Fruit fly (Drosophila melanogaster) whole organism, adult: ENCODE results near the gene trbd.
"Not testable (repeated sequence)": the region's sequence is repeated elsewhere in the genome, so short reads cannot be mapped to it uniquely, and the experiment has no call there.

ENCODE experiments used
- CG11617 ChIP-seq: fragments of 200-800 bp; sonication (Bioruptor generic); optimal IDR thresholded peaks from 2 replicates; lab custom pipeline; 2017; ENCODE audit warnings: mild to moderate bottlenecking, missing biosample characterization, missing genetic modification reagents, missing genetic modification characterization
- CG12768 ChIP-seq: fragments of 200-800 bp; sonication (Bioruptor generic); optimal IDR thresholded peaks from 2 replicates; lab custom pipeline; 2017; ENCODE audit warnings: missing biosample characterization, missing genetic modification characterization, mild to moderate bottlenecking, moderate library complexity, missing genetic modification reagents
- CG14711 ChIP-seq: fragments of 200-800 bp; sonication (Bioruptor generic); optimal IDR thresholded peaks from 2 replicates; lab custom pipeline; 2018; ENCODE audit warnings: missing biosample characterization, mild to moderate bottlenecking, missing genetic modification characterization, moderate library complexity
- CG1620 ChIP-seq: fragments of 200-800 bp; sonication (Bioruptor generic); optimal IDR thresholded peaks from 2 replicates; lab custom pipeline; 2016; ENCODE audit warnings: missing biosample characterization, missing genetic modification characterization
- CG33017 ChIP-seq: fragments of 200-800 bp; sonication (Bioruptor generic); optimal IDR thresholded peaks from 2 replicates; lab custom pipeline; 2018; ENCODE audit warnings: missing biosample characterization, mild to moderate bottlenecking, missing genetic modification characterization, moderate library complexity
- CG5204 ChIP-seq: fragments of 200-800 bp; sonication (Bioruptor generic); optimal IDR thresholded peaks from 2 replicates; lab custom pipeline; 2016; ENCODE audit warnings: missing biosample characterization, missing genetic modification characterization
- CG7045 ChIP-seq: fragments of 200-800 bp; sonication (Bioruptor generic); optimal IDR thresholded peaks from 2 replicates; lab custom pipeline; 2017; ENCODE audit warnings: missing biosample characterization, mild to moderate bottlenecking, missing genetic modification characterization
- CG7101 ChIP-seq: fragments of 200-800 bp; sonication (Bioruptor generic); optimal IDR thresholded peaks from 2 replicates; lab custom pipeline; 2018; ENCODE audit warnings: missing biosample characterization, mild to moderate bottlenecking, missing genetic modification characterization, moderate library complexity
- Clk ChIP-seq: fragments of 200-800 bp; sonication (Bioruptor generic); optimal IDR thresholded peaks from 2 replicates; lab custom pipeline; 2017; ENCODE audit warnings: missing biosample characterization, missing genetic modification characterization
- Crg-1 ChIP-seq: fragments of 200-800 bp; sonication (Bioruptor generic); optimal IDR thresholded peaks from 2 replicates; lab custom pipeline; 2016; ENCODE audit warnings: missing biosample characterization, missing genetic modification characterization
- Hr96 ChIP-seq: fragments of 200-800 bp; sonication (Bioruptor generic); optimal IDR thresholded peaks from 2 replicates; lab custom pipeline; 2016; ENCODE audit warnings: missing biosample characterization, missing genetic modification characterization
- Mnt ChIP-seq: fragments of 200-800 bp; sonication (Bioruptor generic); optimal IDR thresholded peaks from 2 replicates; lab custom pipeline; 2016; ENCODE audit warnings: missing biosample characterization, mild to moderate bottlenecking, missing genetic modification characterization
- bab1 ChIP-seq: fragments of 200-800 bp; sonication (Bioruptor generic); optimal IDR thresholded peaks from 3 replicates; lab custom pipeline; 2019; ENCODE audit warnings: missing biosample characterization, mild to moderate bottlenecking, missing genetic modification characterization, moderate library complexity
- cic ChIP-seq: fragments of 200-800 bp; sonication (Bioruptor generic); optimal IDR thresholded peaks from 2 replicates; lab custom pipeline; 2017; ENCODE audit warnings: missing biosample characterization, mild to moderate bottlenecking, missing genetic modification characterization, moderate library complexity
- cnc ChIP-seq, 2 experiments: fragments of >200 bp; optimal IDR thresholded peaks; 2 replicates each; lab custom pipeline; 2017
- kay ChIP-seq: fragments of 200-800 bp; sonication (Bioruptor generic); peaks from one replicate; lab custom pipeline; 2016; ENCODE audit warnings: missing biosample characterization, missing genetic modification characterization, borderline replicate concordance
- ovo ChIP-seq: fragments of 200-800 bp; sonication (Bioruptor generic); optimal IDR thresholded peaks from 2 replicates; lab custom pipeline; 2016; ENCODE audit warnings: missing biosample characterization, missing genetic modification characterization
- pad ChIP-seq: fragments of 200-800 bp; sonication (Bioruptor generic); optimal IDR thresholded peaks from 3 replicates; lab custom pipeline; 2017; ENCODE audit warnings: missing biosample characterization, missing genetic modification characterization, mild to moderate bottlenecking, moderate library complexity, missing genetic modification reagents
- tj ChIP-seq: fragments of 200-800 bp; sonication (Bioruptor generic); optimal IDR thresholded peaks from 3 replicates; lab custom pipeline; 2017; ENCODE audit warnings: missing biosample characterization, mild to moderate bottlenecking, missing genetic modification characterization, moderate library complexity
- toe ChIP-seq: fragments of 200-800 bp; sonication (Bioruptor generic); optimal IDR thresholded peaks from 2 replicates; lab custom pipeline; 2016; ENCODE audit warnings: missing biosample characterization, missing genetic modification characterization

The trbd gene

DNA sequence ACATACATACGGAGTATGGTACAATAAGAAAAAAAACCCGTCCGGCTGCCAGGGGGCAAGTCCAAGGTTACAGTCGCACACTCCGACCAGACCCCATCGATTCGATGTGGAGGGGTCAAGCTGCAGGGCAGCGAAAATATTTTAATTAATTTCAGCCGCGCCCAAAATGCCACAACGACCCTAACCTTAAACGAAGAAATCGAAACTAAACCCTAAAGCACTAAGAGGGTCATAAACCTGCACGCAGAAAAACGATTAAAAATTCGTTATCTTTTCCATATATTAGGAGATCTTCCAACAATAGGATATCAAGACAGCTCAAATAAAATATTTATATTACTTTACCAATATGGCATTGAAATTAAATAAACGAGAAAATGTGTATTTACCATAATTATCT lies 8.9 kb downstream of the trbd start:
- TF ChIP-seq cic (GFP tag; lab: Kevin White, UChicago) (no peak), CG33017 (tag; lab: Kevin White, UChicago) (no peak), CG12768 (GFP tag; lab: Kevin White, UChicago) (no peak), CG14711 (tag; lab: Kevin White, UChicago) (no peak), pad (no peak), CG7101 (tag; lab: Kevin White, UChicago) (no peak)

DNA sequence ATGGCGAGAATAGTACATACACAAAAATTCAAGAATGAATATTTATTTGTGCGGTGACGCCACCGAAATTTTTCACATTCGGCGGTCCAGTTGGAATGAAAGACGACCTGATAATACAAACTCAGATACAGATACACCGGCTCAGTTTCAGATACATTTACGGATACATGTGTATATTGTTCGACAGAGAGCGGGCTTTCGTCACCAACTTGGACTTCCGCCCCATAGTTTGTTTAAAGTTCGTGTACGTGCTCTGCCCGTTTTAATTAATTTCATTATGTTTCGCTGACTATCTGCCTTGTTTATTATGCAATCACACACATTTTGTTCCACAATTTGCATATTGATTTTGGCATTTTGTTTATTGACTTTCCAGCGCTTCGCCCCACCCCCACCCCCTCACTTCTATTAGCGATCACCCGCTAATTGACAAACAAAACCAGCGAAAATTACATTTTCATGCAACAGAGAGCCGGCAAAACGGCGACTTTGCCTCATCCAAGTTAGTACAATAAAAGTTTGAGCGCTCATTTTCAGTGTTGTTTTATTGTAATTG lies 9.6 kb downstream of the trbd start:
- TF ChIP-seq cnc (optimal IDR thresholded peaks at IDR 0.05; lab: Kevin White, UChicago) (no peak), cic (GFP tag; lab: Kevin White, UChicago) (peak; percentile 33), Crg-1 (GFP tag; lab: Kevin White, UChicago) (no peak), CG1620 (peak; percentile 10), pad (no peak), CG12768 (GFP tag; lab: Kevin White, UChicago) (peak; percentile 45)

DNA sequence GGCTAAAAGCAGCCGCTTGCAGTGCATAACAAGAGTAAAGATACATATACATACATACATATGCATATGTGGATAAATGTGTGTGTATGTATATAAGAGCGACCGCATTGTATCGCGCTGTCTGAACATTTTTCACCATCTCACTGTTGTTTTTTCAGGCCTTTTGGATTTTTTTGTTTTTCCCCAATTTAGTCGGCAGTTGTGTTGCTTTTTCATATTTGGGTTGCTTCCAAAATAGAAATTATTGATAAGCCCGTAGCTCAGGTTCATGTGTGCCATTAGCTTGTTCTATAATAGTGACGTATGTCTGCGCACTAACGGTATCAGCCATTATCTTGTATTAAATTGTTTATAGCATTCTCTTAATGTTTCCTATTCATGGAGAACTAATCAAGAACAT lies 10.3 kb downstream of the trbd start:
- TF ChIP-seq tj (GFP tag; lab: Kevin White, UChicago): no peak
- TF ChIP-seq Mnt (GFP tag; lab: Kevin White, UChicago): no peak
- no peak for TF ChIP-seq CG11617 (GFP tag; lab: Kevin White, UChicago)
- no peak for TF ChIP-seq CG7045 (GFP tag; lab: Kevin White, UChicago)
- no peak for TF ChIP-seq CG5204 (GFP tag; lab: Kevin White, UChicago)
- no peak for TF ChIP-seq ovo (GFP tag; lab: Kevin White, UChicago)
- TF ChIP-seq CG7101 (tag; lab: Kevin White, UChicago): no peak
- no peak for TF ChIP-seq Clk (GFP tag; lab: Kevin White, UChicago)
- TF ChIP-seq pad: no peak
- TF ChIP-seq Crg-1 (GFP tag; lab: Kevin White, UChicago): no peak
- no peak for TF ChIP-seq CG14711 (tag; lab: Kevin White, UChicago)
- TF ChIP-seq kay: no peak
- TF ChIP-seq cic (GFP tag; lab: Kevin White, UChicago): no peak
- TF ChIP-seq CG33017 (tag; lab: Kevin White, UChicago): no peak
- no peak for TF ChIP-seq CG12768 (GFP tag; lab: Kevin White, UChicago)
- no peak for TF ChIP-seq cnc (optimal IDR thresholded peaks at IDR 0.05; lab: Kevin White, UChicago)
- no peak for TF ChIP-seq bab1 (GFP tag; lab: Kevin White, UChicago)

DNA sequence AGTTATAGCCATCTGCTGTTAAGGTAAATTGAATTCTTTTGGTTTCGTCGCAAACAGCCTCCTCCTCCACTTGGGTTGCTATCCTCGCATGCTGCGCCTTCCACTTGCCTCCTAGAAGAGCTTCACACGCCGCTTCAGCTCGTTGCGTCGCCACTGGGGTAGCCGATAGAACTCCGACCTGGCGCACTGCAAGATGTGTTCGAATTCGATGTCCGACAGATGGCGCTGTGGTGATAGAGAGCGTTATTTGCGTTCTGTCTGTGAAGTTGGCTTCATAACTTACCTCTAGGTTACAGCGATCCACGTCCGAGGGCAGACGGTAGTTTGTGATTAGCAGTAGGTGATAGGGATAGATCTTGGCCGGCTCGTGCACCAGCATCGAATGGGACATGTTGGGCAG lies 15.8 kb downstream of the trbd start:
- TF ChIP-seq CG11617 (GFP tag; lab: Kevin White, UChicago) (no peak), kay (no peak), Hr96 (GFP tag; lab: Kevin White, UChicago) (no peak), CG14711 (tag; lab: Kevin White, UChicago) (no peak), CG12768 (GFP tag; lab: Kevin White, UChicago) (no peak), CG1620 (no peak), CG7101 (tag; lab: Kevin White, UChicago) (no peak), CG5204 (GFP tag; lab: Kevin White, UChicago) (no peak), cic (GFP tag; lab: Kevin White, UChicago) (no peak), toe (GFP tag; lab: Kevin White, UChicago) (no peak), CG7045 (GFP tag; lab: Kevin White, UChicago) (no peak), Crg-1 (GFP tag; lab: Kevin White, UChicago) (no peak), CG33017 (tag; lab: Kevin White, UChicago) (no peak), pad (no peak), Mnt (GFP tag; lab: Kevin White, UChicago) (no peak)

DNA sequence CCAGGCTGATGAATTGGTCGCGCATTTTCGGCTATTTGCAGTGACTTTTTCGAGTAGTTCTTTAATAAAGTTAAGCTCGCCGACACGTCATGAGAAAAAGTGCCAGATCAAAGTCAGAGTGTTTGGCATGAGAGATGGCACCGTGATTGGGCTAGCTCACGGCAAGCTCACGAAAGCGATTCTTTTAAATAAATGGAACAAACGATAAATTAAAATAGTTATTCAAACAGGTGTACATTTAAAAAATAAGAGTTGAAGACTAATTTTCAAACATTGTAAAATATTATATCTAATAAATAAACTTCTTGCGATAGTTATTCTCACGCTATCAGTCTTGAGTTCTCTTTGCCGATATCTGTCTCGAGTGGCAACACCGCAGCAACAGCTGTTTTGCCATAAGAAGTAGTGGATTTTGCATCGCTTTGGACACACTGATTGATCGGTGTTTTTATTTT lies 18.1 kb downstream of the trbd start, which contains the start of the genes Unc-115b, p24-2 and CG32939:
Gene Unc-115b, minus strand, starts transcription at position 101 of the 455 bp plus-strand sequence.
Gene p24-2, minus strand, starts transcription at position 120 of the 455 bp plus-strand sequence.
Gene CG32939, plus strand, starts transcription at position 405 of the 455 bp plus-strand sequence.
- not testable (repeated sequence) for TF ChIP-seq CG14711 (tag; lab: Kevin White, UChicago); Clk (GFP tag; lab: Kevin White, UChicago); CG1620

DNA sequence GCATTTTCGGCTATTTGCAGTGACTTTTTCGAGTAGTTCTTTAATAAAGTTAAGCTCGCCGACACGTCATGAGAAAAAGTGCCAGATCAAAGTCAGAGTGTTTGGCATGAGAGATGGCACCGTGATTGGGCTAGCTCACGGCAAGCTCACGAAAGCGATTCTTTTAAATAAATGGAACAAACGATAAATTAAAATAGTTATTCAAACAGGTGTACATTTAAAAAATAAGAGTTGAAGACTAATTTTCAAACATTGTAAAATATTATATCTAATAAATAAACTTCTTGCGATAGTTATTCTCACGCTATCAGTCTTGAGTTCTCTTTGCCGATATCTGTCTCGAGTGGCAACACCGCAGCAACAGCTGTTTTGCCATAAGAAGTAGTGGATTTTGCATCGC lies 25.5 kb downstream of the trbd start, which contains the start of the genes eca and CG18542:
Gene eca, minus strand, starts transcription at position 101 of the 400 bp plus-strand sequence.
Gene CG18542, plus strand, starts transcription at position 385 of the 400 bp plus-strand sequence.
- TF ChIP-seq CG5204 (GFP tag; lab: Kevin White, UChicago); cnc (optimal IDR thresholded peaks at IDR 0.05; lab: Kevin White, UChicago); CG7045 (GFP tag; lab: Kevin White, UChicago): not testable (repeated sequence)

DNA sequence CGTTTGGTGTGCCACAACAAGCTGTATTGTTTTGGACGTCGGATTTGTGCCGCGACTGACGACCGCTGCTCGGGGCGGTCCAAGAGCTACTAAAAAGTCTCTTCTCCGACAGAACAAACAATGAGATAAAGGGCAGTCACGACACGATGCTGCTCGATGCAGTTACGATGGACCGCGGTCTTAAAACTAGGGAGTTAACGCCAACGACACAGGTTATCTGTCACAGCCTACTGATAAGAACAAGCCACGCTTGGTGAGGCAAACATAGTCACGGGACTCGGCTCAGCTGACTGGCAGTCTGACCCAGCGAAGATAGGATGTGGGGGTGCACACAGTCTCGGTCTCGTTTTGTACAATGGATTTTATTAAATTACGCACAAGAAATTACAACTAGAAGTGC lies 26.7 kb downstream of the trbd start, which contains the start of gene CG9444:
Gene CG9444, minus strand, starts transcription at position 140 of the 400 bp plus-strand sequence.
- no peak for TF ChIP-seq Crg-1 (GFP tag; lab: Kevin White, UChicago)
- no peak for TF ChIP-seq ovo (GFP tag; lab: Kevin White, UChicago)
- TF ChIP-seq CG11617 (GFP tag; lab: Kevin White, UChicago): no peak
- TF ChIP-seq CG7045 (GFP tag; lab: Kevin White, UChicago): no peak
- no peak for TF ChIP-seq bab1 (GFP tag; lab: Kevin White, UChicago)
- no peak for TF ChIP-seq Hr96 (GFP tag; lab: Kevin White, UChicago)
- TF ChIP-seq pad: no peak
- TF ChIP-seq CG1620: no peak
